Worm (Caenorhabditis elegans) whole organism, L2 larva: ENCODE data around the gene dmd-4.

Experiments
- C34F6.9 ChIP-seq: fragments of 150-350 bp; optimal IDR thresholded peaks from 2 replicates; lab custom pipeline; 2014; ENCODE audit warnings: missing biosample characterization, missing genetic modification characterization
- F13H6.1 ChIP-seq: sonication (generic microtip); optimal IDR thresholded peaks from 2 replicates; lab custom pipeline; 2016; ENCODE audit warnings: missing genetic modification characterization, missing compliant biosample characterization
- R02D3.7 ChIP-seq: fragments of 150-350 bp; optimal IDR thresholded peaks from 2 replicates; lab custom pipeline; 2014; ENCODE audit warnings: missing biosample characterization, missing genetic modification characterization
- Y55F3AM.14 ChIP-seq: fragments of 200-800 bp; sonication (Bioruptor generic); optimal IDR thresholded peaks from 2 replicates; lab custom pipeline; 2018; ENCODE audit warnings: mild to moderate bottlenecking, missing genetic modification characterization, missing compliant biosample characterization
- ZK546.5 ChIP-seq: sonication (generic microtip); optimal IDR thresholded peaks from 2 replicates; lab custom pipeline; 2017; ENCODE audit warnings: missing biosample characterization, missing genetic modification characterization
- alr-1 ChIP-seq: fragments of 150-350 bp; optimal IDR thresholded peaks from 2 replicates; lab custom pipeline; 2014; ENCODE audit warnings: missing biosample characterization, missing genetic modification characterization
- aly-2 ChIP-seq: fragments of 150-350 bp; optimal IDR thresholded peaks from 2 replicates; lab custom pipeline; 2014; ENCODE audit warnings: missing biosample characterization, missing genetic modification characterization
- ama-1 ChIP-seq: fragments of 150-350 bp; optimal IDR thresholded peaks from 2 replicates; lab custom pipeline; 2018; ENCODE audit warnings: inconsistent platforms
- blmp-1 ChIP-seq: sonication (generic microtip); optimal IDR thresholded peaks from 2 replicates; lab custom pipeline; 2017; ENCODE audit warnings: missing genetic modification characterization, mild to moderate bottlenecking, missing compliant biosample characterization, antibody characterized with exemption, moderate library complexity; ENCODE audit not compliant: insufficient read depth
- ceh-16 ChIP-seq: fragments of 150-350 bp; optimal IDR thresholded peaks from 2 replicates; lab custom pipeline; 2014; ENCODE audit warnings: missing biosample characterization, missing genetic modification characterization
- ceh-82 ChIP-seq: fragments of 150-350 bp; optimal IDR thresholded peaks from 2 replicates; lab custom pipeline; 2014; ENCODE audit warnings: missing biosample characterization, missing genetic modification characterization
- crh-2 ChIP-seq: sonication (generic microtip); optimal IDR thresholded peaks from 2 replicates; lab custom pipeline; 2017; ENCODE audit warnings: missing biosample characterization, missing genetic modification characterization
- dmd-4 ChIP-seq: sonication (generic microtip); optimal IDR thresholded peaks from 2 replicates; lab custom pipeline; 2017; ENCODE audit warnings: missing biosample characterization, missing genetic modification characterization
- egl-27 ChIP-seq: sonication (generic microtip); optimal IDR thresholded peaks from 3 replicates; lab custom pipeline; 2017; ENCODE audit warnings: missing biosample characterization, missing genetic modification reagents, missing genetic modification characterization
- elt-1 ChIP-seq: fragments of 150-350 bp; optimal IDR thresholded peaks from 2 replicates; lab custom pipeline; 2014; ENCODE audit warnings: missing biosample characterization, missing genetic modification characterization
- elt-3 ChIP-seq: sonication (generic microtip); optimal IDR thresholded peaks from 2 replicates; lab custom pipeline; 2017; ENCODE audit warnings: missing biosample characterization, missing genetic modification characterization
- fos-1 ChIP-seq: fragments of 150-350 bp; optimal IDR thresholded peaks from 2 replicates; lab custom pipeline; 2014; ENCODE audit warnings: missing biosample characterization, missing genetic modification characterization
- gmeb-1 ChIP-seq: fragments of 150-350 bp; optimal IDR thresholded peaks from 2 replicates; lab custom pipeline; 2014; ENCODE audit warnings: missing biosample characterization, missing genetic modification characterization
- lin-11 ChIP-seq: fragments of 150-350 bp; sonication (generic microtip); optimal IDR thresholded peaks from 2 replicates; lab custom pipeline; 2014; ENCODE audit warnings: missing biosample characterization, missing genetic modification characterization, inconsistent platforms, mixed read lengths
- lin-13 ChIP-seq: fragments of 150-350 bp; optimal IDR thresholded peaks from 2 replicates; lab custom pipeline; 2014; ENCODE audit warnings: missing biosample characterization, missing genetic modification reagents, missing genetic modification characterization
- lin-39 ChIP-seq: fragments of 150-350 bp; optimal IDR thresholded peaks from 2 replicates; lab custom pipeline; 2014; ENCODE audit warnings: missing biosample characterization, missing genetic modification reagents, missing genetic modification characterization
- lsy-2 ChIP-seq, 2 experiments: fragments of 150-350 bp in 1 of 2; sonication (generic microtip) in 1 of 2; optimal IDR thresholded peaks; 2 replicates each; lab custom pipeline; 2014 to 2017; ENCODE audit warnings: missing biosample characterization in 2 of 2, missing genetic modification characterization in 2 of 2
- mab-5 ChIP-seq: fragments of 150-350 bp; optimal IDR thresholded peaks from 2 replicates; lab custom pipeline; 2014; ENCODE audit warnings: missing biosample characterization, missing genetic modification characterization
- mbf-1 ChIP-seq: sonication (generic microtip); optimal IDR thresholded peaks from 2 replicates; lab custom pipeline; 2017; ENCODE audit warnings: missing biosample characterization, missing genetic modification characterization
- mdl-1 ChIP-seq, 2 experiments: fragments of 150-350 bp in 1 of 2; sonication (generic microtip) in 1 of 2; optimal IDR thresholded peaks; 2 replicates each; lab custom pipeline; 2017; ENCODE audit warnings: missing biosample characterization in 2 of 2, missing genetic modification characterization in 2 of 2
- nhr-10 ChIP-seq: sonication (generic microtip); optimal IDR thresholded peaks from 2 replicates; lab custom pipeline; 2017; ENCODE audit warnings: missing biosample characterization, missing genetic modification characterization
- nhr-11 ChIP-seq: fragments of 150-350 bp; optimal IDR thresholded peaks from 2 replicates; lab custom pipeline; 2014; ENCODE audit warnings: missing biosample characterization, missing genetic modification characterization
- nhr-12 ChIP-seq: fragments of 150-350 bp; optimal IDR thresholded peaks from 2 replicates; lab custom pipeline; 2014; ENCODE audit warnings: missing biosample characterization, missing genetic modification characterization
- nhr-129 ChIP-seq: fragments of 150-350 bp; optimal IDR thresholded peaks from 2 replicates; lab custom pipeline; 2014; ENCODE audit warnings: missing biosample characterization, missing genetic modification characterization
- nhr-21 ChIP-seq: fragments of 150-350 bp; optimal IDR thresholded peaks from 2 replicates; lab custom pipeline; 2014; ENCODE audit warnings: missing biosample characterization, missing genetic modification characterization
- nhr-23 ChIP-seq: fragments of 150-350 bp; optimal IDR thresholded peaks from 2 replicates; lab custom pipeline; 2014; ENCODE audit warnings: missing biosample characterization, missing genetic modification reagents, missing genetic modification characterization
- nhr-237 ChIP-seq: fragments of 150-350 bp; optimal IDR thresholded peaks from 2 replicates; lab custom pipeline; 2014; ENCODE audit warnings: missing biosample characterization, missing genetic modification characterization
- nhr-25 ChIP-seq: fragments of 150-350 bp; sonication (generic microtip); optimal IDR thresholded peaks from 3 replicates; lab custom pipeline; 2014; ENCODE audit warnings: missing biosample characterization, missing genetic modification characterization
- nhr-6 ChIP-seq: fragments of 150-350 bp; optimal IDR thresholded peaks from 2 replicates; lab custom pipeline; 2014; ENCODE audit warnings: missing biosample characterization, missing genetic modification characterization
- nhr-77 ChIP-seq: fragments of 150-350 bp; optimal IDR thresholded peaks from 2 replicates; lab custom pipeline; 2014; ENCODE audit warnings: missing biosample characterization, missing genetic modification characterization
- peb-1 ChIP-seq: fragments of 150-350 bp; optimal IDR thresholded peaks from 2 replicates; lab custom pipeline; 2014; ENCODE audit warnings: missing biosample characterization, missing genetic modification characterization
- sem-4 ChIP-seq: fragments of 150-350 bp; optimal IDR thresholded peaks from 2 replicates; lab custom pipeline; 2014; ENCODE audit warnings: missing biosample characterization, missing genetic modification reagents, missing genetic modification characterization
- skn-1 ChIP-seq: sonication (generic microtip); optimal IDR thresholded peaks from 2 replicates; lab custom pipeline; 2017; ENCODE audit warnings: missing biosample characterization, missing genetic modification characterization
- sma-3 ChIP-seq: sonication (generic microtip); optimal IDR thresholded peaks from 2 replicates; lab custom pipeline; 2016; ENCODE audit warnings: missing genetic modification reagents, missing genetic modification characterization, missing compliant biosample characterization
- sma-9 ChIP-seq, 2 experiments: fragments of 150-350 bp in 1 of 2; sonication (generic microtip) in 1 of 2; optimal IDR thresholded peaks; 2 replicates each; lab custom pipeline; 2014 to 2016; ENCODE audit warnings: missing genetic modification characterization in 2 of 2, mild to moderate bottlenecking in 1 of 2, missing biosample characterization in 1 of 2, missing compliant biosample characterization in 1 of 2, missing genetic modification reagents in 1 of 2, moderate library complexity in 1 of 2
- snpc-4 ChIP-seq: fragments of 150-350 bp; optimal IDR thresholded peaks from 2 replicates; lab custom pipeline; 2014; ENCODE audit warnings: missing biosample characterization, missing genetic modification characterization
- unc-39 ChIP-seq: fragments of 150-350 bp; optimal IDR thresholded peaks from 2 replicates; lab custom pipeline; 2014; ENCODE audit warnings: missing biosample characterization, missing genetic modification characterization
- unc-55 ChIP-seq: fragments of 150-350 bp; sonication (generic microtip); optimal IDR thresholded peaks from 3 replicates; lab custom pipeline; 2014; ENCODE audit warnings: missing biosample characterization, missing genetic modification reagents, missing genetic modification characterization
- unc-62 ChIP-seq: fragments of 150-350 bp; optimal IDR thresholded peaks from 2 replicates; lab custom pipeline; 2014; ENCODE audit warnings: missing biosample characterization, missing genetic modification reagents, missing genetic modification characterization
- zag-1 ChIP-seq: fragments of 150-350 bp; optimal IDR thresholded peaks from 2 replicates; lab custom pipeline; 2014; ENCODE audit warnings: missing biosample characterization, missing genetic modification characterization
- ztf-1 ChIP-seq: fragments of 200-800 bp; sonication (Bioruptor generic); conservative IDR thresholded peaks from 2 replicates; pipeline ENCODE4 v1.3.6; 2022; ENCODE audit warnings: missing genetic modification characterization, missing compliant biosample characterization
- ztf-11 ChIP-seq: sonication (generic microtip); optimal IDR thresholded peaks from 2 replicates; lab custom pipeline; 2017; ENCODE audit warnings: missing biosample characterization, missing genetic modification characterization
- ztf-4 ChIP-seq: fragments of 150-350 bp; optimal IDR thresholded peaks from 2 replicates; lab custom pipeline; 2014; ENCODE audit warnings: missing biosample characterization, missing genetic modification characterization

dmd-4 gene

DNA sequence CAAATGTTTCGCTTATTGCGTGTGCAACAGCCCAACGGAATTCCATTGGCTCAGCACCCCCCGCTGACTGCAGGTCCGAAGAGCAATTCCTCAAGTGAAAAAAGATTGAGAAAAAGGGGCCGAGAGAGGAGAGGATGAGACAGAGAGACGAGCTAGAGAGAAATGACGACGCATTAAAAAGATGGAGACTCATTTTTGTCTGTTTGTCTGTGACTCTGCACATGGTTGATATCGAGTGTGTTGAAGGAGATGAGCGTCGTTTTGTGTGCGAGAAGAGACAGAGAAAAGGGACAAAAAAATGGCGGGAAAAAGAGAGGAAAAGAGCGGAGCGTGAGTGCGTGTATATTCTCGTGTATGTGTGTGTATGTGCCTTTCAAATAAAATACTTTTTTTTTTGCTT lies 20.6 kb downstream of the dmd-4 start:
- peak; percentile 44 for TF ChIP-seq nhr-21 (tag; lab: Kevin White, UChicago)
- TF ChIP-seq nhr-11 (tag; lab: Kevin White, UChicago), result no peak
- no peak for TF ChIP-seq nhr-237 (tag; lab: Kevin White, UChicago)
- peak; percentile 98 for TF ChIP-seq nhr-129 (tag; lab: Kevin White, UChicago)
- TF ChIP-seq alr-1 (tag; lab: Kevin White, UChicago), result no peak
- TF ChIP-seq ama-1 (lab: Kevin White, UChicago), result peak; percentile 39
- TF ChIP-seq ceh-16 (tag; lab: Kevin White, UChicago), result no peak
- TF ChIP-seq lin-11 (tag; lab: Kevin White, UChicago), result peak; percentile 85
- TF ChIP-seq unc-55 (GFP tag; lab: Kevin White, UChicago), result peak; percentile 94
- peak; percentile 94 for TF ChIP-seq F13H6.1 (tag; lab: Kevin White, UChicago)
- peak; percentile 43 to 89 for TF ChIP-seq lsy-2 (tag; optimal IDR thresholded peaks at IDR 0.05; lab: Kevin White, UChicago)
- no peak for TF ChIP-seq nhr-23 (tag; lab: Kevin White, UChicago)
- peak; percentile 57 for TF ChIP-seq snpc-4 (tag; lab: Kevin White, UChicago)
- TF ChIP-seq ceh-82 (tag; lab: Kevin White, UChicago), result peak; percentile 51
- TF ChIP-seq crh-2 (tag; lab: Kevin White, UChicago), result peak; percentile 93
- peak; percentile 52 for TF ChIP-seq sma-3 (GFP tag; lab: Kevin White, UChicago)
- TF ChIP-seq elt-3, result no peak
- peak; percentile 98 for TF ChIP-seq C34F6.9 (tag; lab: Kevin White, UChicago)
- peak; percentile 54 for TF ChIP-seq gmeb-1 (tag; lab: Kevin White, UChicago)
- TF ChIP-seq blmp-1 (tag; lab: Kevin White, UChicago), result no peak
- TF ChIP-seq Y55F3AM.14 (GFP tag; lab: Kevin White, UChicago), result peak; percentile 81
- no peak for TF ChIP-seq ztf-11 (tag; lab: Kevin White, UChicago)
- peak; percentile 97 for TF ChIP-seq fos-1 (tag; lab: Kevin White, UChicago)
- TF ChIP-seq skn-1 (tag; lab: Kevin White, UChicago), result peak; percentile 24
- no peak for TF ChIP-seq nhr-12
- TF ChIP-seq elt-1 (tag; lab: Kevin White, UChicago), result no peak
- TF ChIP-seq lin-39, result peak; percentile 50
- peak; percentile 78 for TF ChIP-seq ztf-4 (tag; lab: Kevin White, UChicago)
- peak; percentile 74 to 93 for TF ChIP-seq mdl-1 (tag; optimal IDR thresholded peaks at IDR 0.05; lab: Kevin White, UChicago)
- no peak for TF ChIP-seq mbf-1 (tag; lab: Kevin White, UChicago)
- TF ChIP-seq lin-13 (GFP tag; lab: Kevin White, UChicago), result peak; percentile 90
- peak; percentile 5 for TF ChIP-seq unc-62 (GFP tag; lab: Kevin White, UChicago)
- TF ChIP-seq mab-5, result peak; percentile 89
- TF ChIP-seq unc-39 (tag; lab: Kevin White, UChicago), result peak; percentile 3
- no peak for TF ChIP-seq aly-2 (tag; lab: Kevin White, UChicago)
- peak; percentile 96 for TF ChIP-seq zag-1 (tag; lab: Kevin White, UChicago)
- peak; percentile 93 for TF ChIP-seq sma-9 (GFP tag; optimal IDR thresholded peaks at IDR 0.05; lab: Kevin White, UChicago)
- TF ChIP-seq sma-9 (tag; optimal IDR thresholded peaks at IDR 0.05; lab: Kevin White, UChicago), result no peak
- no peak for TF ChIP-seq nhr-10 (tag; lab: Kevin White, UChicago)
- TF ChIP-seq ztf-1 (GFP tag; lab: Robert Waterston, UW), result no peak
- TF ChIP-seq nhr-77 (tag; lab: Kevin White, UChicago), result no peak
- peak; percentile 5 for TF ChIP-seq ZK546.5
- TF ChIP-seq sem-4 (tag; lab: Kevin White, UChicago), result peak; percentile 87
- no peak for TF ChIP-seq R02D3.7
- no peak for TF ChIP-seq peb-1 (tag; lab: Kevin White, UChicago)
- peak; percentile 96 for TF ChIP-seq egl-27 (tag; lab: Kevin White, UChicago)
- peak; percentile 37 for TF ChIP-seq nhr-25 (tag; lab: Kevin White, UChicago)
- peak; percentile 42 for TF ChIP-seq dmd-4 (tag; lab: Kevin White, UChicago)
- peak; percentile 87 for TF ChIP-seq nhr-6 (tag; lab: Kevin White, UChicago)
- TF ChIP-seq, all 48 proteins: peak for 31
